Worm (Caenorhabditis elegans): ENCODE results near the gene F23H11.7.

DNA sequence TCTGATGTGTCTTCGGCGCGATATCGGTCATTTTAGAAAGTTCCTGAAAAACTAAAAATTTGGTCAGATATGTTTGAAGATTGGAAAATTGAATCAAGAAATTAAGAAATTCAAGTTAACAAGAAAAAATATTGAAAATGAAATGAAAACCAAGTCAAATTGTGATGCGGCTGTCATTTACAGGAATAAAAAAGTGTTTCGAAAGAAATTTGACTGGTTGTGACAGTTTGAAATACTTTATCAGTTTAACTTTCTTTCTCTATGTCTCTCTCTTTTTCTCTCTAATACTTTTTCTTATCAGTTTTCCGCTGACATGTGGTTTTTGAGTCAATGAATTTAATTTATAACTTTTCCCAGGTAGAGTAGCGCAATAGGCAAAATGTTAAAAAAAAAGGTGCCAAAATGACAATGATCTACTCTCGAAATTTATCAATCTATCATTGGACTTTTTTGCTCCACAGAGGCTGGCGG is 16.9 kb upstream of the F23H11.7 start, which contains the start of gene fbxa-55:
- TF ChIP-seq lin-13 (GFP tag; optimal IDR thresholded peaks at IDR 0.05), result no peak
- no peak for TF ChIP-seq skn-1 (tag; optimal IDR thresholded peaks at IDR 0.05)
- TF ChIP-seq hpl-2 (GFP tag; optimal IDR thresholded peaks at IDR 0.05), result no peak
- TF ChIP-seq egl-27 (tag; optimal IDR thresholded peaks at IDR 0.05), result no peak
- TF ChIP-seq vab-15 (tag; optimal IDR thresholded peaks at IDR 0.05), result no peak
- no peak for TF ChIP-seq dsc-1 (tag; optimal IDR thresholded peaks at IDR 0.05)
- no peak for TF ChIP-seq nhr-12 (tag; optimal IDR thresholded peaks at IDR 0.05)
- TF ChIP-seq unc-130 (tag; optimal IDR thresholded peaks at IDR 0.05), result no peak
- TF ChIP-seq ama-1 (optimal IDR thresholded peaks at IDR 0.05), result no peak
